Fruit fly (Drosophila melanogaster): Measurements from ENCODE around the gene CG5984.

CG5984 gene

dm6 chr3R:27265330-27265729 is 17.5 kb upstream of the CG5984 start, which contains the start of the genes CG14262 and CG14260 (continued):
- no peak for TF ChIP-seq CG12391 (tag; optimal IDR thresholded peaks at IDR 0.05)

- TF ChIP-seq CG8089 (GFP tag; optimal IDR thresholded peaks at IDR 0.05) (no peak), insv (GFP tag; optimal IDR thresholded peaks at IDR 0.05) (peak in 1 of 2 experiments; percentile 23), CG14014 (GFP tag; IDR thresholded peaks at IDR 0.05) (peak; percentile 45; the same call in 1 of the 2 replicates), az2 (GFP tag; optimal IDR thresholded peaks at IDR 0.05) (peak; percentile 27), stc (GFP tag; IDR thresholded peaks at IDR 0.05) (peak; percentile 51; the same call in 1 of the 2 replicates), sc (optimal IDR thresholded peaks at IDR 0.05) (no peak), sc (GFP tag; optimal IDR thresholded peaks at IDR 0.05) (no peak), sim (GFP tag; IDR thresholded peaks at IDR 0.05) (no peak), twi (tag; optimal IDR thresholded peaks at IDR 0.05) (no peak), caup (GFP tag; optimal IDR thresholded peaks at IDR 0.05; ENCODE audit: severe bottlenecking) (peak; percentile 8), CG13894 (tag; optimal IDR thresholded peaks at IDR 0.05) (no peak), tin (GFP tag; optimal IDR thresholded peaks at IDR 0.05) (peak; percentile 37), wek (GFP tag; optimal IDR thresholded peaks at IDR 0.05) (no peak), CG5245 (GFP tag; optimal IDR thresholded peaks at IDR 0.05) (no peak), stwl (tag; optimal IDR thresholded peaks at IDR 0.05) (peak; percentile 90), CG17186 (GFP tag; optimal IDR thresholded peaks at IDR 0.05) (peak; percentile 88), HHEX (GFP tag; optimal IDR thresholded peaks at IDR 0.05) (no peak), Xbp1 (GFP tag; optimal IDR thresholded peaks at IDR 0.05) (peak; percentile 48), CG10565 (GFP tag; optimal IDR thresholded peaks at IDR 0.05) (no peak), jigr1 (GFP tag; IDR thresholded peaks at IDR 0.05) (no peak), CG34376 (GFP tag; optimal IDR thresholded peaks at IDR 0.05) (no peak), Hsf (GFP tag; optimal IDR thresholded peaks at IDR 0.05) (peak; percentile 54), Max (GFP tag; optimal IDR thresholded peaks at IDR 0.05) (peak; percentile 48), Six4 (GFP tag; optimal IDR thresholded peaks at IDR 0.05) (no peak), her (GFP tag; optimal IDR thresholded peaks at IDR 0.05) (peak; percentile 60), bcd (GFP tag; optimal IDR thresholded peaks at IDR 0.05) (peak; percentile 54), CG3995 (GFP tag; optimal IDR thresholded peaks at IDR 0.05) (no peak), Usf (GFP tag; optimal IDR thresholded peaks at IDR 0.05) (no peak), fru (optimal IDR thresholded peaks at IDR 0.05) (no peak), CG7839 (tag; optimal IDR thresholded peaks at IDR 0.05) (no peak), CG10462 (GFP tag; optimal IDR thresholded peaks at IDR 0.05) (peak; percentile 6), B-H1 (GFP tag; IDR thresholded peaks at IDR 0.05) (no peak), row (GFP tag; IDR thresholded peaks at IDR 0.05) (peak; percentile 72), CG12391 (tag; optimal IDR thresholded peaks at IDR 0.05) (peak; percentile 39), sens-2 (GFP tag; IDR thresholded peaks at IDR 0.05) (no peak), CG14667 (GFP tag; IDR thresholded peaks at IDR 0.05) (no peak), dmrt99B (tag; optimal IDR thresholded peaks at IDR 0.05) (no peak), CG12155 (GFP tag; optimal IDR thresholded peaks at IDR 0.05) (no peak), CG9727 (GFP tag; optimal IDR thresholded peaks at IDR 0.05) (peak; percentile 64), CG2199 (GFP tag; IDR thresholded peaks at IDR 0.05) (no peak), CG7357 (GFP tag; IDR thresholded peaks at IDR 0.05) (peak; percentile 54; the same call in 1 of the 3 replicates), CG18011 (GFP tag; optimal IDR thresholded peaks at IDR 0.05) (peak; percentile 37), Dip3 (GFP tag; optimal IDR thresholded peaks at IDR 0.05) (peak; percentile 28), CG7963 (GFP tag; IDR thresholded peaks at IDR 0.05; ENCODE audit: partially characterized antibody) (peak; percentile 82), NfI (GFP tag; optimal IDR thresholded peaks at IDR 0.05) (peak; percentile 24), BtbVII (GFP tag; optimal IDR thresholded peaks at IDR 0.05) (peak; percentile 36), CG8281 (tag; optimal IDR thresholded peaks at IDR 0.05) (no peak), CG2202 (tag; optimal IDR thresholded peaks at IDR 0.05) (no peak)
These were observed 15.8 kb upstream of the CG5984 start, which contains the start of gene woc for dm6 chr3R:27263434-27264215. TSS of gene woc (minus strand) at chr3R:27264055.
